Fruit fly (Drosophila melanogaster) whole organism, embryonic: ENCODE data around the gene Sas-4.

Source experiments
- ATbp ChIP-seq: fragments of 200-800 bp; sonication (Bioruptor generic); optimal IDR thresholded peaks from 2 replicates; lab custom pipeline; 2017; ENCODE audit warnings: missing biosample characterization, mild to moderate bottlenecking, missing genetic modification characterization, missing genetic modification reagents
- B-H1 ChIP-seq: fragments of 200-800 bp; sonication (Bioruptor generic); IDR thresholded peaks from 3 replicates; pipeline ENCODE4 v1.3.6; 2022; ENCODE audit warnings: missing biosample characterization, missing genetic modification characterization
- CG10274 ChIP-seq: fragments of 200-800 bp; sonication (Bioruptor generic); optimal IDR thresholded peaks from 3 replicates; lab custom pipeline; 2017; ENCODE audit warnings: missing biosample characterization, mild to moderate bottlenecking, missing genetic modification characterization
- CG11398 ChIP-seq: fragments of 200-800 bp; sonication (Bioruptor generic); optimal IDR thresholded peaks from 2 replicates; lab custom pipeline; 2016; ENCODE audit warnings: missing biosample characterization, missing genetic modification characterization
- CG11456 ChIP-seq: fragments of 200-800 bp; sonication (Bioruptor generic); IDR thresholded peaks from 3 replicates; pipeline ENCODE4 v1.3.6; 2022; ENCODE audit warnings: missing biosample characterization, missing genetic modification characterization
- CG11696 ChIP-seq: fragments of 200-800 bp; sonication (Bioruptor generic); IDR thresholded peaks from 2 replicates; pipeline ENCODE4 v1.3.6; 2022; ENCODE audit warnings: missing biosample characterization, missing genetic modification characterization
- CG12071 ChIP-seq: fragments of 200-800 bp; sonication (Bioruptor generic); optimal IDR thresholded peaks from 3 replicates; lab custom pipeline; 2018; ENCODE audit warnings: missing biosample characterization, mild to moderate bottlenecking, missing genetic modification characterization
- CG12942 ChIP-seq: fragments of 200-800 bp; sonication (Bioruptor generic); optimal IDR thresholded peaks from 3 replicates; lab custom pipeline; 2016; ENCODE audit warnings: missing biosample characterization, missing genetic modification characterization
- CG13894 ChIP-seq: fragments of 200-800 bp; sonication (Bioruptor generic); optimal IDR thresholded peaks from 3 replicates; lab custom pipeline; 2018; ENCODE audit warnings: missing biosample characterization, mild to moderate bottlenecking, missing genetic modification characterization, moderate library complexity
- CG1529 ChIP-seq: fragments of 200-800 bp; sonication (Bioruptor generic); optimal IDR thresholded peaks from 3 replicates; lab custom pipeline; 2018; ENCODE audit warnings: missing biosample characterization, missing genetic modification characterization
- CG16815 ChIP-seq: fragments of 200-800 bp; sonication (Bioruptor generic); optimal IDR thresholded peaks from 3 replicates; lab custom pipeline; 2017; ENCODE audit warnings: missing biosample characterization, mild to moderate bottlenecking, missing genetic modification characterization
- CG17361 ChIP-seq: fragments of 200-800 bp; sonication (Bioruptor generic); IDR thresholded peaks from 3 replicates; pipeline ENCODE4 v1.3.6; 2022; ENCODE audit warnings: missing biosample characterization, missing genetic modification characterization
- CG31388 ChIP-seq: fragments of 200-800 bp; sonication (Bioruptor generic); optimal IDR thresholded peaks from 2 replicates; lab custom pipeline; 2016; ENCODE audit warnings: missing biosample characterization, missing genetic modification characterization
- CG33557 ChIP-seq: fragments of 200-800 bp; sonication (Bioruptor generic); optimal IDR thresholded peaks from 2 replicates; lab custom pipeline; 2019; ENCODE audit warnings: missing biosample characterization, mild to moderate bottlenecking, missing genetic modification characterization, moderate library complexity
- CG6175 ChIP-seq: fragments of 200-800 bp; sonication (Bioruptor generic); IDR thresholded peaks from 3 replicates; pipeline ENCODE4 v1.3.6; 2022; ENCODE audit warnings: missing biosample characterization, missing genetic modification characterization
- CG6689 ChIP-seq: fragments of 200-800 bp; sonication (Bioruptor generic); IDR thresholded peaks from 2 replicates; pipeline ENCODE4 v1.3.6; 2022; ENCODE audit warnings: missing biosample characterization, missing genetic modification characterization
- CG6854 ChIP-seq: fragments of 200-800 bp; sonication (Bioruptor generic); optimal IDR thresholded peaks from 3 replicates; lab custom pipeline; 2017; ENCODE audit warnings: missing biosample characterization, mild to moderate bottlenecking, missing genetic modification characterization
- Dad ChIP-seq: fragments of 200-800 bp; sonication (Bioruptor generic); optimal IDR thresholded peaks from 3 replicates; lab custom pipeline; 2016; ENCODE audit warnings: missing biosample characterization, missing genetic modification characterization
- Doc2 ChIP-seq: fragments of 200-800 bp; sonication (Bioruptor generic); IDR thresholded peaks from 2 replicates; pipeline ENCODE4 v1.3.6; 2022; ENCODE audit warnings: missing biosample characterization, missing genetic modification characterization
- Elba2 ChIP-seq: fragments of 200-800 bp; sonication (Bioruptor generic); optimal IDR thresholded peaks from 3 replicates; lab custom pipeline; 2016; ENCODE audit warnings: missing biosample characterization, missing genetic modification characterization
- Ets97D ChIP-seq: fragments of 200-800 bp; sonication (Bioruptor generic); optimal IDR thresholded peaks from 3 replicates; lab custom pipeline; 2016; ENCODE audit warnings: missing biosample characterization, missing genetic modification characterization
- HLH4C ChIP-seq: fragments of 200-800 bp; sonication (Bioruptor generic); IDR thresholded peaks from 3 replicates; pipeline ENCODE4 v1.3.6; 2022; ENCODE audit warnings: missing biosample characterization, missing genetic modification characterization; ENCODE audit not compliant: partially characterized antibody
- Hr51 ChIP-seq, 2 experiments: fragments of 200-800 bp; sonication (Bioruptor generic); optimal IDR thresholded peaks; 2 replicates in 1 of 2; 3 replicates in 1 of 2; lab custom pipeline; 2016 to 2018; ENCODE audit warnings: missing biosample characterization in 2 of 2, missing genetic modification characterization in 2 of 2, mild to moderate bottlenecking in 1 of 2, moderate library complexity in 1 of 2
- Med ChIP-seq: fragments of 200-800 bp; sonication (Bioruptor generic); peaks from one replicate; lab custom pipeline; 2016; ENCODE audit warnings: missing biosample characterization, missing genetic modification characterization, mild to moderate bottlenecking, inconsistent platforms, moderate library complexity
- NC2β ChIP-seq: fragments of 200-800 bp; sonication (Bioruptor generic); optimal IDR thresholded peaks from 2 replicates; lab custom pipeline; 2016; ENCODE audit warnings: missing biosample characterization, missing genetic modification characterization
- Nf-YB ChIP-seq: fragments of 200-800 bp; sonication (Bioruptor generic); optimal IDR thresholded peaks from 3 replicates; lab custom pipeline; 2019; ENCODE audit warnings: missing biosample characterization, mild to moderate bottlenecking, missing genetic modification characterization, moderate library complexity
- Optix ChIP-seq: fragments of 200-800 bp; sonication (Bioruptor generic); IDR thresholded peaks from 3 replicates; pipeline ENCODE4 v1.3.6; 2022; ENCODE audit warnings: missing biosample characterization, missing genetic modification characterization
- Rx ChIP-seq: fragments of 200-800 bp; sonication (Bioruptor generic); IDR thresholded peaks from 2 replicates; pipeline ENCODE4 v1.3.6; 2022; ENCODE audit warnings: missing biosample characterization, missing genetic modification characterization
- Six4 ChIP-seq: fragments of 200-800 bp; sonication (Bioruptor generic); optimal IDR thresholded peaks from 2 replicates; lab custom pipeline; 2016; ENCODE audit warnings: missing biosample characterization, missing genetic modification characterization
- Sry-β ChIP-seq: fragments of 200-800 bp; sonication (Bioruptor generic); optimal IDR thresholded peaks from 2 replicates; lab custom pipeline; 2018; ENCODE audit warnings: missing biosample characterization, mild to moderate bottlenecking, missing genetic modification characterization, moderate library complexity
- Xbp1 ChIP-seq: fragments of 200-800 bp; sonication (Bioruptor generic); optimal IDR thresholded peaks from 3 replicates; lab custom pipeline; 2016; ENCODE audit warnings: missing biosample characterization, mild to moderate bottlenecking, missing genetic modification characterization
- bcd ChIP-seq: fragments of 200-800 bp; sonication (Bioruptor generic); optimal IDR thresholded peaks from 2 replicates; lab custom pipeline; 2017; ENCODE audit warnings: missing biosample characterization, mild to moderate bottlenecking, missing genetic modification characterization
- crc ChIP-seq: fragments of 200-800 bp; sonication (Bioruptor generic); optimal IDR thresholded peaks from 2 replicates; lab custom pipeline; 2016; ENCODE audit warnings: missing biosample characterization, missing genetic modification characterization
- disco-r ChIP-seq: fragments of 200-800 bp; sonication (Bioruptor generic); optimal IDR thresholded peaks from 2 replicates; lab custom pipeline; 2016; ENCODE audit warnings: missing biosample characterization, missing genetic modification characterization
- dm ChIP-seq: fragments of 200-800 bp; sonication (Bioruptor generic); optimal IDR thresholded peaks from 3 replicates; lab custom pipeline; 2016; ENCODE audit warnings: missing biosample characterization, missing genetic modification characterization
- esg ChIP-seq: fragments of 200-800 bp; sonication (Bioruptor generic); conservative IDR thresholded peaks from 2 replicates; pipeline ENCODE4 v1.3.6; 2022; ENCODE audit warnings: missing biosample characterization, missing genetic modification characterization
- hth ChIP-seq: fragments of >200 bp; optimal IDR thresholded peaks from 2 replicates; lab custom pipeline; 2017; ENCODE audit warnings: inconsistent platforms
- ind ChIP-seq: fragments of 200-800 bp; sonication (Bioruptor generic); optimal IDR thresholded peaks from 3 replicates; lab custom pipeline; 2016; ENCODE audit warnings: missing biosample characterization, missing genetic modification characterization
- luna ChIP-seq: fragments of 200-800 bp; sonication (Bioruptor generic); optimal IDR thresholded peaks from 2 replicates; lab custom pipeline; 2016; ENCODE audit warnings: missing biosample characterization, missing genetic modification characterization
- mam ChIP-seq: fragments of 200-800 bp; sonication (Bioruptor generic); optimal IDR thresholded peaks from 3 replicates; lab custom pipeline; 2016; ENCODE audit warnings: missing biosample characterization, missing genetic modification characterization
- org-1 ChIP-seq: fragments of 200-800 bp; sonication (Bioruptor generic); optimal IDR thresholded peaks from 2 replicates; lab custom pipeline; 2017; ENCODE audit warnings: missing biosample characterization, missing genetic modification characterization
- pum ChIP-seq: fragments of 200-800 bp; sonication (Bioruptor generic); optimal IDR thresholded peaks from 2 replicates; lab custom pipeline; 2016; ENCODE audit warnings: missing biosample characterization, missing genetic modification characterization
- row ChIP-seq: fragments of 200-800 bp; sonication (Bioruptor generic); IDR thresholded peaks from 3 replicates; pipeline ENCODE4 v1.3.6; 2022; ENCODE audit warnings: missing biosample characterization, missing genetic modification characterization
- sc ChIP-seq, 3 experiments: fragments of >200 bp in 2 of 3; fragments of 200-800 bp in 1 of 3; sonication (Bioruptor generic) in 1 of 3; optimal IDR thresholded peaks; 2 replicates in 2 of 3; 3 replicates in 1 of 3; lab custom pipeline; 2017; ENCODE audit warnings: mild to moderate bottlenecking in 1 of 3, missing biosample characterization in 1 of 3, missing genetic modification characterization in 1 of 3, missing genetic modification reagents in 1 of 3
- scrt ChIP-seq: fragments of 200-800 bp; sonication (Bioruptor generic); optimal IDR thresholded peaks from 2 replicates; lab custom pipeline; 2018; ENCODE audit warnings: missing biosample characterization, mild to moderate bottlenecking, missing genetic modification characterization, moderate library complexity
- sd ChIP-seq: fragments of 200-800 bp; sonication (Bioruptor generic); optimal IDR thresholded peaks from 3 replicates; lab custom pipeline; 2018; ENCODE audit warnings: missing biosample characterization, mild to moderate bottlenecking, missing genetic modification characterization, moderate library complexity
- sima ChIP-seq: fragments of 200-800 bp; sonication (Bioruptor generic); optimal IDR thresholded peaks from 2 replicates; lab custom pipeline; 2016; ENCODE audit warnings: missing biosample characterization, missing genetic modification characterization
- slbo ChIP-seq: fragments of 200-800 bp; sonication (Bioruptor generic); IDR thresholded peaks from 2 replicates; pipeline ENCODE4 v1.3.6; 2022; ENCODE audit warnings: missing biosample characterization, missing genetic modification characterization
- so ChIP-seq: fragments of 200-800 bp; sonication (Bioruptor generic); IDR thresholded peaks from 3 replicates; pipeline ENCODE4 v1.3.6; 2022; ENCODE audit warnings: missing biosample characterization, missing genetic modification characterization
- wdn ChIP-seq: fragments of 200-800 bp; sonication (Bioruptor generic); IDR thresholded peaks from 2 replicates; pipeline ENCODE4 v1.3.6; 2022; ENCODE audit warnings: missing biosample characterization, missing genetic modification characterization

Gene Sas-4

DNA sequence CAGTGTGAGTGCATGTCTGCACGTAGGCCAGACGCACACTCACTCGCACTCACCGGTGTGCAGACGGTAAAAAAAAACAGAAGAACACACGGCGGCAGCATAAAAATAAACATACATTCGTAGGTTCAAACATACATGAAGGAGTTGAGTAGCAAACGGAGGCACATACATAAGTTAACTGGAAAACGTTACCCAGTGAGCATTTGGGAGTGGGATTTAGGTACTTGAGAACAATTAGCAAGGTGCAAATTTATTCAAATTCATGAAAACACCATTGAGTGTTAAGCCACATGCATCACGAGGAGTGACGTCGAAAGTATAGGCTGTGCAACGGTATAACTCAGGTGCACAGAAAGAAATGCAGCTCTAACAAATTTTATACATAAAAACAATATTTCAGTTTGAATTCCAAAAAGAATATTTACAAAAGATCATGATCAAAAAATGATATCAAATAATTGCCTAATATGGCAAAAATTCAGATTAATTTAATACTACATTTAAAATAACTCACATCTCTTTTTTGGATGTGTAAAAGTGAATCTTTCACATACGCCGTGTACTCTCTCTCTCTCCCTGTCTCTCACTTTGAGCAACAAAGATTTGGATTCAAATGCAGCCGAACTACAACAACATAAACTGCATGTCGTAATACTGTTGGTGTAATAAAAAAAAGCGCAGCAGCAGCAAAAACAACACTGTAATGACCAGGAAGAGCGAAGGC, 42.4 kb upstream of the Sas-4 start (continued):
- TF ChIP-seq Ets97D (peak; percentile 66), CG17361 (GFP tag; lab: Robert Waterston, UW) (no peak), slbo (GFP tag; lab: Robert Waterston, UW) (no peak), CG12942 (GFP tag; lab: Kevin White, UChicago) (peak; percentile 94), ind (GFP tag; lab: Kevin White, UChicago) (peak; percentile 87), esg (no peak), CG16815 (GFP tag; lab: Kevin White, UChicago) (peak; percentile 92), Dad (peak; percentile 87), row (GFP tag; lab: Robert Waterston, UW) (no peak), crc (GFP tag; lab: Kevin White, UChicago) (peak; percentile 75), CG11456 (GFP tag; lab: Robert Waterston, UW) (no peak), Doc2 (GFP tag; lab: Robert Waterston, UW) (no peak), B-H1 (GFP tag; lab: Robert Waterston, UW) (no peak), scrt (GFP tag; lab: Kevin White, UChicago) (peak; percentile 78), Xbp1 (GFP tag; lab: Kevin White, UChicago) (peak; percentile 95), CG6175 (GFP tag; lab: Robert Waterston, UW) (no peak), Sry-β (GFP tag; lab: Kevin White, UChicago) (peak; percentile 68), CG6689 (GFP tag; lab: Robert Waterston, UW) (no peak), wdn (GFP tag; lab: Robert Waterston, UW) (no peak), disco-r (peak; percentile 64), so (GFP tag; lab: Robert Waterston, UW) (no peak), luna (GFP tag; lab: Kevin White, UChicago) (no peak), CG12071 (GFP tag; lab: Kevin White, UChicago) (peak; percentile 80), HLH4C (GFP tag; lab: Robert Waterston, UW) (no peak), sd (peak; percentile 69), pum (GFP tag; lab: Kevin White, UChicago) (peak; percentile 90), CG11696 (GFP tag; lab: Robert Waterston, UW) (no peak), sima (GFP tag; lab: Kevin White, UChicago) (peak; percentile 67), CG10274 (peak; percentile 40), Hr51 (GFP tag; optimal IDR thresholded peaks at IDR 0.05; lab: Kevin White, UChicago) (peak; percentile 69 to 96), Optix (no peak), mam (peak; percentile 63), CG31388 (GFP tag; lab: Kevin White, UChicago) (peak; percentile 88), ATbp (GFP tag; lab: Kevin White, UChicago) (peak; percentile 96), org-1 (peak; percentile 87), NC2β (GFP tag; lab: Kevin White, UChicago) (peak; percentile 95), sc (optimal IDR thresholded peaks at IDR 0.05; lab: Kevin White, UChicago) (no peak), sc (GFP tag; optimal IDR thresholded peaks at IDR 0.05; lab: Kevin White, UChicago) (peak; percentile 96), CG11398 (GFP tag; lab: Kevin White, UChicago) (peak; percentile 91), Med (peak; percentile 91), hth (lab: Kevin White, UChicago) (no peak), Rx (GFP tag; lab: Robert Waterston, UW) (no peak), bcd (peak; percentile 91), Six4 (GFP tag; lab: Kevin White, UChicago) (peak; percentile 96), Elba2 (peak; percentile 86), dm (GFP tag; lab: Kevin White, UChicago) (peak; percentile 79), CG13894 (tag; lab: Kevin White, UChicago) (no peak), CG1529 (GFP tag; lab: Kevin White, UChicago) (peak; percentile 97), CG6854 (peak; percentile 60), CG33557 (GFP tag; lab: Kevin White, UChicago) (peak; percentile 99), Nf-YB (GFP tag; lab: Kevin White, UChicago) (peak; percentile 86)
